Worm (Caenorhabditis elegans) whole organism, late embryonic: ENCODE results near the gene F18A11.5.
A peak's percentile ranks its signal among the peaks of the same experiment; 100 is the strongest.

Experiments used
- C38D4.7 ChIP-seq: fragments of 200-800 bp; sonication (Bioruptor generic); optimal IDR thresholded peaks from 2 replicates; lab custom pipeline; 2018; ENCODE audit warnings: mild to moderate bottlenecking, missing genetic modification characterization, moderate library complexity, missing compliant biosample characterization
- K02D7.2 ChIP-seq: sonication (generic microtip); optimal IDR thresholded peaks from 2 replicates; lab custom pipeline; 2017; ENCODE audit warnings: mild to moderate bottlenecking, missing genetic modification characterization, missing compliant biosample characterization
- T23F11.4 ChIP-seq: fragments of 200-800 bp; sonication (Bioruptor generic); optimal IDR thresholded peaks from 2 replicates; lab custom pipeline; 2018; ENCODE audit warnings: mild to moderate bottlenecking, missing genetic modification characterization, missing compliant biosample characterization
- Y22D7AL.16 ChIP-seq: sonication (generic microtip); optimal IDR thresholded peaks from 2 replicates; lab custom pipeline; 2016; ENCODE audit warnings: missing genetic modification characterization, missing compliant biosample characterization
- ahr-1 ChIP-seq: sonication (generic microtip); optimal IDR thresholded peaks from 2 replicates; lab custom pipeline; 2016; ENCODE audit warnings: missing genetic modification characterization, missing compliant biosample characterization
- ama-1 ChIP-seq: fragments of 150-350 bp; optimal IDR thresholded peaks from 2 replicates; lab custom pipeline; 2014
- ceh-14 ChIP-seq: sonication (generic microtip); optimal IDR thresholded peaks from 2 replicates; lab custom pipeline; 2016; ENCODE audit warnings: missing genotype, missing genetic modification characterization, missing compliant biosample characterization
- ceh-2 ChIP-seq: sonication (generic microtip); optimal IDR thresholded peaks from 2 replicates; lab custom pipeline; 2016; ENCODE audit warnings: missing genotype, missing genetic modification characterization, missing compliant biosample characterization
- ceh-22 ChIP-seq: sonication (generic microtip); optimal IDR thresholded peaks from 2 replicates; lab custom pipeline; 2017; ENCODE audit warnings: missing biosample characterization, missing genetic modification characterization
- ceh-30 ChIP-seq: fragments of 150-350 bp; optimal IDR thresholded peaks from 2 replicates; lab custom pipeline; 2014; ENCODE audit warnings: missing biosample characterization, missing genetic modification characterization
- ceh-31 ChIP-seq: sonication (generic microtip); optimal IDR thresholded peaks from 2 replicates; lab custom pipeline; 2016; ENCODE audit warnings: missing genetic modification characterization, missing compliant biosample characterization
- ceh-34 ChIP-seq: sonication (generic microtip); optimal IDR thresholded peaks from 2 replicates; lab custom pipeline; 2016; ENCODE audit warnings: mild to moderate bottlenecking, missing genetic modification characterization, missing compliant biosample characterization
- ceh-6 ChIP-seq: fragments of 200-800 bp; sonication (Bioruptor generic); optimal IDR thresholded peaks from 2 replicates; lab custom pipeline; 2018; ENCODE audit warnings: mild to moderate bottlenecking, missing genetic modification characterization, missing compliant biosample characterization
- ceh-9 ChIP-seq: sonication (generic microtip); optimal IDR thresholded peaks from 2 replicates; lab custom pipeline; 2016; ENCODE audit warnings: mild to moderate bottlenecking, missing genetic modification characterization, inconsistent platforms, missing compliant biosample characterization
- che-1 ChIP-seq: sonication (generic microtip); optimal IDR thresholded peaks from 2 replicates; lab custom pipeline; 2016; ENCODE audit warnings: mild to moderate bottlenecking, missing genetic modification characterization, missing compliant biosample characterization
- dmd-4 ChIP-seq: sonication (generic microtip); optimal IDR thresholded peaks from 2 replicates; lab custom pipeline; 2016; ENCODE audit warnings: borderline replicate concordance, missing genetic modification characterization, missing compliant biosample characterization
- elt-2 ChIP-seq: sonication (generic microtip); optimal IDR thresholded peaks from 2 replicates; lab custom pipeline; 2016; ENCODE audit warnings: missing genetic modification reagents, missing genetic modification characterization, missing compliant biosample characterization
- ets-4 ChIP-seq: sonication (generic microtip); optimal IDR thresholded peaks from 2 replicates; lab custom pipeline; 2016; ENCODE audit warnings: missing genetic modification characterization, missing compliant biosample characterization
- fkh-10 ChIP-seq: fragments of 150-350 bp; optimal IDR thresholded peaks from 2 replicates; lab custom pipeline; 2014; ENCODE audit warnings: missing biosample characterization, missing genetic modification reagents, missing genetic modification characterization
- fkh-6 ChIP-seq: sonication (generic microtip); optimal IDR thresholded peaks from 2 replicates; lab custom pipeline; 2016; ENCODE audit warnings: missing genetic modification characterization, missing compliant biosample characterization
- gmeb-2 ChIP-seq: sonication (generic microtip); optimal IDR thresholded peaks from 2 replicates; lab custom pipeline; 2016; ENCODE audit warnings: missing genetic modification characterization, inconsistent platforms, missing compliant biosample characterization
- hlh-13 ChIP-seq: fragments of 200-800 bp; sonication (Bioruptor generic); optimal IDR thresholded peaks from 2 replicates; lab custom pipeline; 2018; ENCODE audit warnings: mild to moderate bottlenecking, missing genetic modification characterization, missing compliant biosample characterization
- hlh-15 ChIP-seq: sonication (generic microtip); optimal IDR thresholded peaks from 2 replicates; lab custom pipeline; 2016; ENCODE audit warnings: missing genetic modification characterization, missing compliant biosample characterization
- lim-6 ChIP-seq: sonication (generic microtip); optimal IDR thresholded peaks from 2 replicates; lab custom pipeline; 2016; ENCODE audit warnings: missing genetic modification characterization, missing compliant biosample characterization
- lin-11 ChIP-seq: fragments of 200-800 bp; sonication (Bioruptor generic); optimal IDR thresholded peaks from 2 replicates; lab custom pipeline; 2018; ENCODE audit warnings: mild to moderate bottlenecking, missing genetic modification characterization, missing compliant biosample characterization
- madf-2 ChIP-seq: sonication (generic microtip); optimal IDR thresholded peaks from 2 replicates; lab custom pipeline; 2017; ENCODE audit warnings: missing genetic modification characterization, missing compliant biosample characterization
- nhr-11 ChIP-seq: fragments of 150-350 bp; optimal IDR thresholded peaks from 2 replicates; lab custom pipeline; 2014; ENCODE audit warnings: missing biosample characterization, missing genetic modification characterization
- nhr-232 ChIP-seq: sonication (generic microtip); optimal IDR thresholded peaks from 2 replicates; lab custom pipeline; 2016; ENCODE audit warnings: missing genetic modification characterization, missing compliant biosample characterization
- npax-4 ChIP-seq: sonication (generic microtip); optimal IDR thresholded peaks from 2 replicates; lab custom pipeline; 2016; ENCODE audit warnings: missing genetic modification characterization, missing compliant biosample characterization
- pag-3 ChIP-seq: sonication (generic microtip); optimal IDR thresholded peaks from 2 replicates; lab custom pipeline; 2016; ENCODE audit warnings: missing compliant biosample characterization, missing genetic modification characterization, borderline replicate concordance
- pha-2 ChIP-seq: sonication (generic microtip); optimal IDR thresholded peaks from 2 replicates; lab custom pipeline; 2017; ENCODE audit warnings: mild to moderate bottlenecking, missing genetic modification characterization, missing compliant biosample characterization
- pha-4 ChIP-seq: fragments of 150-350 bp; optimal IDR thresholded peaks from 2 replicates; lab custom pipeline; 2018; ENCODE audit warnings: missing biosample characterization, missing genetic modification reagents, missing genetic modification characterization
- rnt-1 ChIP-seq: sonication (generic microtip); optimal IDR thresholded peaks from 2 replicates; lab custom pipeline; 2016; ENCODE audit warnings: missing genetic modification characterization, missing compliant biosample characterization
- sdc-2 ChIP-seq: sonication (generic microtip); optimal IDR thresholded peaks from 2 replicates; lab custom pipeline; 2016; ENCODE audit warnings: missing genotype, missing genetic modification characterization, missing compliant biosample characterization
- tbx-2 ChIP-seq: sonication (generic microtip); optimal IDR thresholded peaks from 2 replicates; lab custom pipeline; 2016; ENCODE audit warnings: missing genetic modification characterization, missing compliant biosample characterization
- ttx-3 ChIP-seq: sonication (generic microtip); optimal IDR thresholded peaks from 2 replicates; lab custom pipeline; 2016; ENCODE audit warnings: missing genetic modification reagents, missing genetic modification characterization, missing compliant biosample characterization
- unc-42 ChIP-seq: sonication (generic microtip); optimal IDR thresholded peaks from 2 replicates; lab custom pipeline; 2016; ENCODE audit warnings: missing genotype, missing genetic modification characterization, missing compliant biosample characterization
- unc-86 ChIP-seq: sonication (generic microtip); optimal IDR thresholded peaks from 2 replicates; lab custom pipeline; 2016; ENCODE audit warnings: missing genetic modification characterization, missing compliant biosample characterization
- zip-5 ChIP-seq: sonication (generic microtip); optimal IDR thresholded peaks from 2 replicates; lab custom pipeline; 2016; ENCODE audit warnings: missing genetic modification characterization, missing compliant biosample characterization

F18A11.5 gene

DNA sequence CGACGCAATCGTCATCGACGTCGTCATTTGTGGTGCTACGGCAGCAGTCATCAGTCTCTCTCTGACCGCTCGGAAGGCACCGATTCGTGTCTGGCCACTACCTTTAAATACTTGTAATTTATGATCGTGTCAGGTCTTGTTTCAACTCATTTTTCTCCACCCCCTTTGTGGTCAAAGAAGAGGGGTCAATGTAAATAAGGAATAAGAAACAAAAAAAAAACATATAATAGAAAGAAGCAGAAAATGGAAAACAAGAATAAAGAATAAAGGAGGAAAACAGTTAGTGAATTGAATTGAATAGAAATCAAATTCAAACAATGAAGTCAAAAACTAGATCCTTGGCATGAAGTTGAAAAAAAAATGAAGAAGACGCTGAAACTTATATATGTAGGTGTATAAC, 13.3 kb downstream of the F18A11.5 start, which contains the start of gene Y38F1A.8:
Gene Y38F1A.8 (minus strand): TSS at position 101 of the 400 bp plus-strand sequence.
- TF ChIP-seq dmd-4 (tag; lab: Kevin White, UChicago): no peak
- TF ChIP-seq tbx-2: no peak
- TF ChIP-seq che-1 (tag; lab: Kevin White, UChicago): no peak
- no peak for TF ChIP-seq unc-86 (tag; lab: Kevin White, UChicago)

DNA sequence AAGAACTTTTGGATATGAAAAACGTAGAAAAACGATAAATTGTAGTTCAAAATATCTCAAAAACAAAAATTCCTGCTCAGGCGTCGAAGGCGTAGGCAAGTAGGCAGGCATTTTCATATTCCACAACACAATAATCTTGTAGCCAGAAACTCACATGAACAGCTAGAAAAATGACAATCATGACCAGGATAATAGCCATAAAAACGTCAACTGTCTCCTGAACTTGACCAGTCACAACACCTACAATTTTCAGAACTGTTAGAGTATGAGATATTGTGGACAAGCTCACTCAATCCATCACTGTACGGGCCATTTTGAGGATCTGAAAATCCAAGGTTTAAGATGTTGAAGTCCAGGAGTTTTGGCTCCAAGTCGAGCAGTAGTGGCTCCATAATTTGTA, 16.7 kb downstream of the F18A11.5 start, which contains the start of gene Y38F1A.7:
Gene Y38F1A.7 (minus strand): TSS at position 392 of the 400 bp plus-strand sequence.
- TF ChIP-seq ceh-14 (tag; lab: Kevin White, UChicago): no peak
- TF ChIP-seq, all 69 proteins: peak for 0

DNA sequence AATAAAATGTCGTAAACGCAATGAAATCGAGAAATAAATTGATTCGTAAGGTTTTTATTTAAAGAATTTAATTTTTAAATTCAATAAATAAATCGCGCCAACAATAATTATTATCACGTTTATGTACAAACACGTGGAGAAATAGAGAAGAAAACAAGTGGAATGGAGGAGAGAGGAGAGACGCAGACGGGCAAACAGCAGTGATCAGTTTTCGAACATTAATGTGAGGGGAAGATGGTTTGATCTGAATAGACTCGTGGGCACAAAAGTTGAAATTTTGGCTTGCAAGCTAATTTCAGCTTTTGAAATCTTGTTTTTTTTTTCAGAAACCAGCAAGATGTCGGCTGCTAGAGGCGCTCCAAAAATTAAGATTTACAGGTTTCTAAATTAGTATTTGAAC, 17.8 kb downstream of the F18A11.5 start, which contains the start of gene hphd-1:
Gene hphd-1 (minus strand): TSS at position 323 of the 400 bp plus-strand sequence.
- no peak for TF ChIP-seq T23F11.4 (GFP tag; lab: Kevin White, UChicago)

DNA sequence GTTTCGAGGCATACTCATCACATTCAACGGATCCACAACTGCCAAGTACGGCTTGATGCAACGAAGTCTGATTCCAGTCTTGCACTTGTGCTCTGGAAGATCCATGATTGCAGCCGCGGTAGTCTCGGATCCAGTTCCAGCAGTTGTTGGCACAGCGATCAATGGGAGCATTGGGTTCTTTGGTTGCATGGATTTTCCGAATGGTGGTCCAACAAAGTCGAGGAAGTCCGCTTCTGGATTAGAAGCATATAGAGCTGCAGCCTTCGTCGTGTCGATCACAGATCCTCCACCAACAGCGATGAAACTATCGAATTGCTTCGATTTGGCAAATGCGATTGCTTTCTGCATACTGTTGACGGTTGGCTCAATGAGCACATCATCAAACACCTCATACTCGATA, 18.8 kb downstream of the F18A11.5 start:
- no peak for TF ChIP-seq ttx-3 (tag; lab: Kevin White, UChicago)
- no peak for TF ChIP-seq elt-2
- no peak for TF ChIP-seq ets-4 (tag; lab: Kevin White, UChicago)
- TF ChIP-seq nhr-11 (tag; lab: Kevin White, UChicago): no peak
- no peak for TF ChIP-seq dmd-4 (tag; lab: Kevin White, UChicago)
- TF ChIP-seq ceh-31: no peak
- no peak for TF ChIP-seq ceh-6 (GFP tag; lab: Kevin White, UChicago)
- TF ChIP-seq nhr-232 (tag; lab: Kevin White, UChicago): no peak

DNA sequence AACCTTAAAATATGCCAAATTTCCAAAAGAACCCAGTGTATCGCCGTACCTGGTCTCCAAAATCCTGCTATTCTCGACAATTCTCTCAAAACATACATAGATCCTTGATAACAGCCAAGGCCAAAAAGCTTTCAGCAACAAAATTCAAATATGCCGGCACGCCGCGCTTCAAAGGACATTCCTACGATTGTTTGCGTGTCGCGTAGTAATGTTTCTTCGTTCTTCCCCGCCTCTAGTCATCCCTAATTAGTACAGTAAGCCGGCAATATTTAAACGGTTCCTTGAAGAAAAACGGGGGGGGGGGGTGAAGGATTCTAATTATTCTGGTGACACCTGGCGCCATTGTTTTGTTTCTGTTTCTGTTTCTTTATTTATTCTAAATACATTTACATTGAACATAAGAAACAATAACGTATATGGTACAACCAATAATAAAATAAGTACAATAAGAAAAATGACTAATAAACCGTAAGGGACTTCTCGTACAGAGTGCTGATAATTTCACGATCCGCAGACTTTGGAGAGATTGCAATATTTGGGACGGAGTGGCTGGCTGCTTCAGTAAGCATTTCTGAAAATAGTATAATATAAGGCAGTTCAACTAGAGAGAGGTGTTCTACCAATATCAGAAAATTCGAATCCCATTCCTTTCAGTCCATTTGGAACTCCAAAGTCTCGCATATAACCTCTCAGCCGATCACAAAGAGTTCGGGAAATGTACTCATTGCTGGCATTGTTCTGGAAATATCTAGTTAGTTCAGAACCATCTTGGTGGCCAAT, 19.9 kb downstream of the F18A11.5 start:
- TF ChIP-seq ceh-30 (tag; lab: Kevin White, UChicago) (no peak), lin-11 (tag; lab: Kevin White, UChicago) (no peak)

DNA sequence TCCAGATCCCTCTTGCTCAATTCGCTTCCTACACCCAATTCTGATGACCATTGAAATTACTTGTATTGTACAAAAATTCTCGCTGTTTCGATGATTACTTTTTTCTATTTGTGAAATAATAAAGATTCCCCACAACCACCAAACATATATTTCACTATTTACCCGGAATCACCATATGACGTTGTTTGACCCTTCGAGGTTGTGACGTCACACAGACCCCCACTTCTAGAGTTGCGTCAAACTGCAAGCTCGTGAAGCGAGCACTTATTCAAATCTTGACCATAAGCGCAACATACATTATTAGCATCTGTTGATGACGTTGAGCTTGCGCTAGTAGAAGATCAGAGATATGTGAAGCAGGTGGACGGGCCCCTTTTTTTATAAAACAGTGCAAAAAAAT, 21.1 kb downstream of the F18A11.5 start:
- peak; percentile 12 for TF ChIP-seq ama-1 (lab: Kevin White, UChicago)
- TF ChIP-seq Y22D7AL.16 (tag; lab: Kevin White, UChicago): no peak

DNA sequence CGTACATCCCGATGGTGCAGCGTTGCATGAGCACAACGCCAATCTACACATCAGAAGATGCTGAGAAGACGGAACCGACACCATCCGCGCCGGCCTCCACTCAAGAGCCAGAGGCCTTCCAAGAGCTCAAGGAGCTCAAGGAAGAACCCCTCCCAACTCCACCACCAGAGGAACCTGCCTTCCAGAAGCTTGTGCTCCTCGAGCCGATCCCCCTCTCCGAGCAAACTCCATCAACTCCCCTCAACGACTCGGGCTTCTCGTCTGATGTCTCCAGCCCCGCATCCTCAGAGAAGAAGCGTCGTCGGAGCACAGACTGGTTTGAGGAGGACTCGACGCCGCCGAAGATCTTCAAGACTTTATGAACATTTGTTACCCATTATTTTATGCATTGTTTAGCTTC, 21.9 kb downstream of the F18A11.5 start:
- no peak for TF ChIP-seq ahr-1
- TF ChIP-seq hlh-13 (GFP tag; lab: Kevin White, UChicago): no peak
- TF ChIP-seq ama-1 (lab: Kevin White, UChicago): no peak
- no peak for TF ChIP-seq ceh-31
- TF ChIP-seq ceh-34 (tag; lab: Kevin White, UChicago): no peak
- no peak for TF ChIP-seq ceh-2 (tag; lab: Kevin White, UChicago)
- no peak for TF ChIP-seq lim-6 (tag; lab: Kevin White, UChicago)
- no peak for TF ChIP-seq hlh-15 (tag; lab: Kevin White, UChicago)
- TF ChIP-seq npax-4: no peak
- TF ChIP-seq ceh-22: no peak
- no peak for TF ChIP-seq ceh-30 (tag; lab: Kevin White, UChicago)

DNA sequence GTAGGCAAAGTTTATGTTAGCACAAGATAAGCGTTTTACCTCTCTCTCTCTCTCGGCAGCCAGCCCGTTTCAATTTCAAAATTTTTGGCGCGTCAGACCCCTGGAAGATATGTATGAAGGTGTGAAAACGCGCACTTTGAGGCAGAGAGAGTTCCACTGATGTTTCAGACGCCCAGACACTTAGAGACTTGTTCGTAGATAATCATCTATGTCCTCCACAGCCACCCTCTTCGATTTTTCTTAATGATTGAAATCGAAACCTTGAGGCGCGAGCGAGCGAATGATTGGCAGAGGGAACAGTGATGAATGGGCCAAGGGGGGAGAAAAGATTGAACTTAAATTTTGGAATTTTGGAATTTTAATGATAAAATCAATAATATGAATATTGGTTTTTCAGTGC, 22.5 kb downstream of the F18A11.5 start:
- TF ChIP-seq zip-5 (no peak), fkh-6 (tag; lab: Kevin White, UChicago) (no peak), rnt-1 (no peak), madf-2 (tag; lab: Kevin White, UChicago) (no peak), ceh-31 (no peak), fkh-10 (GFP tag; lab: Kevin White, UChicago) (no peak), unc-42 (tag; lab: Kevin White, UChicago) (no peak), ceh-30 (tag; lab: Kevin White, UChicago) (no peak), pag-3 (tag; lab: Kevin White, UChicago) (no peak), lim-6 (tag; lab: Kevin White, UChicago) (no peak), ceh-9 (tag; lab: Kevin White, UChicago) (no peak), pha-4 (tag; lab: Kevin White, UChicago) (no peak), Y22D7AL.16 (tag; lab: Kevin White, UChicago) (no peak), sdc-2 (tag; lab: Kevin White, UChicago) (no peak), gmeb-2 (tag; lab: Kevin White, UChicago) (no peak), pha-2 (tag; lab: Kevin White, UChicago) (no peak), K02D7.2 (tag; lab: Kevin White, UChicago) (no peak), C38D4.7 (no peak)
